Worm (Caenorhabditis elegans) whole organism, mixed stage, embryonic: ENCODE data around the gene mks-3.

ENCODE experiments used
- M03D4.4 ChIP-seq: sonication (generic microtip); optimal IDR thresholded peaks from 2 replicates; lab custom pipeline; 2017; ENCODE audit warnings: mild to moderate bottlenecking, missing genetic modification characterization, missing compliant biosample characterization
- bed-3 ChIP-seq: fragments of 200-800 bp; sonication (Bioruptor generic); optimal IDR thresholded peaks from 3 replicates; lab custom pipeline; 2018; ENCODE audit warnings: mild to moderate bottlenecking, missing genetic modification characterization, moderate library complexity, missing compliant biosample characterization
- blmp-1 ChIP-seq: fragments of 150-350 bp; optimal IDR thresholded peaks from 2 replicates; lab custom pipeline; 2014; ENCODE audit warnings: missing biosample characterization, missing genetic modification characterization
- ceh-39 ChIP-seq: fragments of 150-350 bp; optimal IDR thresholded peaks from 2 replicates; lab custom pipeline; 2014; ENCODE audit warnings: missing biosample characterization, missing genetic modification characterization
- ceh-43 ChIP-seq: fragments of 200-800 bp; sonication (Bioruptor generic); optimal IDR thresholded peaks from 2 replicates; lab custom pipeline; 2018; ENCODE audit warnings: mild to moderate bottlenecking, missing genetic modification characterization, moderate library complexity, missing compliant biosample characterization
- ceh-83 ChIP-seq: fragments of 200-800 bp; sonication (Bioruptor generic); optimal IDR thresholded peaks from 2 replicates; lab custom pipeline; 2018; ENCODE audit warnings: mild to moderate bottlenecking, missing genetic modification characterization, missing compliant biosample characterization
- ces-1 ChIP-seq: fragments of 150-350 bp; optimal IDR thresholded peaks from 2 replicates; lab custom pipeline; 2014; ENCODE audit warnings: missing biosample characterization, missing genetic modification reagents, missing genetic modification characterization
- cnd-1 ChIP-seq: fragments of 200-800 bp; sonication (Bioruptor generic); optimal IDR thresholded peaks from 2 replicates; lab custom pipeline; 2018; ENCODE audit warnings: mild to moderate bottlenecking, missing genetic modification characterization, missing compliant biosample characterization
- drap-1 ChIP-seq: fragments of 200-800 bp; sonication (Bioruptor generic); optimal IDR thresholded peaks from 3 replicates; lab custom pipeline; 2018; ENCODE audit warnings: mild to moderate bottlenecking, missing genetic modification characterization, missing compliant biosample characterization
- elt-1 ChIP-seq: sonication (generic microtip); optimal IDR thresholded peaks from 2 replicates; lab custom pipeline; 2017; ENCODE audit warnings: missing genetic modification characterization, mild to moderate bottlenecking, missing compliant biosample characterization, antibody characterized with exemption, moderate library complexity, borderline replicate concordance; ENCODE audit not compliant: insufficient read depth
- elt-3 ChIP-seq: fragments of 150-350 bp; optimal IDR thresholded peaks from 2 replicates; lab custom pipeline; 2014; ENCODE audit warnings: missing biosample characterization, missing genetic modification characterization
- flh-1 ChIP-seq: fragments of 200-800 bp; sonication (Bioruptor generic); optimal IDR thresholded peaks from 2 replicates; lab custom pipeline; 2018; ENCODE audit warnings: mild to moderate bottlenecking, missing genetic modification characterization, moderate library complexity, missing compliant biosample characterization
- ham-2 ChIP-seq: fragments of 200-800 bp; sonication (Bioruptor generic); optimal IDR thresholded peaks from 2 replicates; lab custom pipeline; 2018; ENCODE audit warnings: mild to moderate bottlenecking, missing genetic modification characterization, missing compliant biosample characterization
- lin-13 ChIP-seq: fragments of 150-350 bp; optimal IDR thresholded peaks from 2 replicates; lab custom pipeline; 2014; ENCODE audit warnings: missing biosample characterization, missing genetic modification characterization
- lin-32 ChIP-seq: fragments of 200-800 bp; sonication (Bioruptor generic); optimal IDR thresholded peaks from 2 replicates; lab custom pipeline; 2018; ENCODE audit warnings: mild to moderate bottlenecking, missing genetic modification characterization, missing compliant biosample characterization
- mab-5 ChIP-seq: fragments of 150-350 bp; optimal IDR thresholded peaks from 2 replicates; lab custom pipeline; 2014; ENCODE audit warnings: missing biosample characterization, missing genetic modification characterization
- mep-1 ChIP-seq: fragments of 150-350 bp; optimal IDR thresholded peaks from 2 replicates; lab custom pipeline; 2017; ENCODE audit warnings: missing biosample characterization, missing genetic modification reagents, missing genetic modification characterization, inconsistent platforms
- mls-2 ChIP-seq: sonication (generic microtip); optimal IDR thresholded peaks from 2 replicates; lab custom pipeline; 2016; ENCODE audit warnings: mild to moderate bottlenecking, missing genetic modification characterization, moderate library complexity, missing compliant biosample characterization
- nhr-2 ChIP-seq: fragments of 150-350 bp; optimal IDR thresholded peaks from 2 replicates; lab custom pipeline; 2014; ENCODE audit warnings: missing biosample characterization, missing genetic modification characterization
- nhr-237 ChIP-seq: fragments of 150-350 bp; optimal IDR thresholded peaks from 2 replicates; lab custom pipeline; 2014; ENCODE audit warnings: missing biosample characterization, missing genetic modification characterization
- nhr-76 ChIP-seq: sonication (generic microtip); optimal IDR thresholded peaks from 2 replicates; lab custom pipeline; 2017; ENCODE audit warnings: missing biosample characterization, missing genetic modification characterization
- pha-4 ChIP-seq: fragments of 150-350 bp; optimal IDR thresholded peaks from 2 replicates; lab custom pipeline; 2018; ENCODE audit warnings: missing biosample characterization, missing genetic modification reagents, missing genetic modification characterization
- snpc-4 ChIP-seq: fragments of 150-350 bp; optimal IDR thresholded peaks from 2 replicates; lab custom pipeline; 2014; ENCODE audit warnings: missing biosample characterization, missing genetic modification characterization
- sptf-1 ChIP-seq: sonication (generic microtip); optimal IDR thresholded peaks from 2 replicates; lab custom pipeline; 2017; ENCODE audit warnings: mild to moderate bottlenecking, missing genetic modification characterization, moderate library complexity, missing compliant biosample characterization
- tbx-8 ChIP-seq: fragments of 200-800 bp; sonication (Bioruptor generic); optimal IDR thresholded peaks from 2 replicates; lab custom pipeline; 2018; ENCODE audit warnings: mild to moderate bottlenecking, missing genetic modification characterization, moderate library complexity, missing compliant biosample characterization
- unc-120 ChIP-seq: sonication (generic microtip); optimal IDR thresholded peaks from 2 replicates; lab custom pipeline; 2017; ENCODE audit warnings: missing genetic modification characterization, missing compliant biosample characterization; ENCODE audit not compliant: poor library complexity, severe bottlenecking
- unc-39 ChIP-seq: fragments of 150-350 bp; optimal IDR thresholded peaks from 2 replicates; lab custom pipeline; 2014; ENCODE audit warnings: missing biosample characterization, missing genetic modification characterization
- unc-62 ChIP-seq: fragments of 150-350 bp; optimal IDR thresholded peaks from 2 replicates; lab custom pipeline; 2014; ENCODE audit warnings: missing biosample characterization, missing genetic modification reagents, missing genetic modification characterization
- zip-8 ChIP-seq: fragments of 150-350 bp; optimal IDR thresholded peaks from 2 replicates; lab custom pipeline; 2014; ENCODE audit warnings: missing biosample characterization, missing genetic modification characterization
- ztf-11 ChIP-seq: fragments of 150-350 bp; optimal IDR thresholded peaks from 2 replicates; lab custom pipeline; 2014; ENCODE audit warnings: missing biosample characterization, missing genetic modification characterization

The mks-3 gene

ce11 chrII:7594812-7595211 lies 11.4 kb upstream of the mks-3 start, which contains the start of gene syd-1:
Gene syd-1, minus strand, starts transcription at chrII:7594912.
- TF ChIP-seq lin-13 (no peak), flh-1 (GFP tag; lab: Kevin White, UChicago) (no peak), drap-1 (GFP tag; lab: Kevin White, UChicago) (no peak), blmp-1 (no peak), ceh-43 (no peak), unc-39 (tag; lab: Kevin White, UChicago) (no peak), mep-1 (tag; lab: Kevin White, UChicago) (no peak), pha-4 (tag; lab: Kevin White, UChicago) (no peak)

DNA sequence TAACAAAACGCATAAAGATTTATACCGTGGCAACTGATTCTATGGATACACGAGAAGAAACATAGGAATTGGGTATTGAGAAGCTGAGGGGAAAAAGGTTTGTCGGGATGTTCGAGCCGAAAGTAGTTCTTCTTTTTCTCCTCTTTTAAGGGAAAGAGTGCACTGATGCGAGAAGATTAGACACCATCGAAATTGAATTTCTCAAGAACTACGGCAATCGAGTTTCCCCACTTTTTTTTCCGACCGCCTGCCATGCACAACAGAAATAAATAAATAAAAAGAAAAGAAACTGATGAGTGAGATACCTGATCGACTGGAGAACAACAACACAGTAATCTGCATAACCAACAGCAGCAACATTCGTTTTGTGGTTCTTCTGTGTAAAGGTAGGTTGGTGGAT lies 10.8 kb upstream of the mks-3 start:
- TF ChIP-seq blmp-1 = no peak
- TF ChIP-seq ceh-43 = no peak
- TF ChIP-seq unc-62 (GFP tag; lab: Kevin White, UChicago) = no peak
- TF ChIP-seq ces-1 = peak; percentile 84

DNA sequence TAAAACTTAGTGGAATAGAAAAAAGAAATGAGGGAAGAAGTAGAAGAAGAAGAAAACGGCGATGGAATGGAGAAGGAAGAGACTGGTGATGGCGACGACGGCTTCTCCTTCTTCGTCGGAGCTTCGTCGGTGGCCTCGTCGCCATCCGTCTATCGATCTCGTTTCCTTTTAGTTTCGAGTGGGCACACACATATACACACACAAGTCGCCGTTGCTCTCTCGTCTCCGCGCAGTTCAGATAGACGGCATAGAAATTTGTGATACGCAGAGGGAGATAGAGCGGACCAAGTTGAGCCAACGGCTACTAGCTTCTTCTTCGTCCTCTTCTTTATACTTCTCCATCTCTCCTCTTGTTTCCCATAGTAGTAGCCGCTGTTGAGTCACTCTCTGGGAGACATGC lies 9.8 kb upstream of the mks-3 start:
- TF ChIP-seq ceh-39 (tag; lab: Kevin White, UChicago) = no peak
- no peak for TF ChIP-seq lin-32 (GFP tag; lab: Kevin White, UChicago)
- TF ChIP-seq elt-3 (tag; lab: Kevin White, UChicago) = no peak
- peak; percentile 30 for TF ChIP-seq sptf-1 (tag; lab: Kevin White, UChicago)
- TF ChIP-seq mls-2 (tag; lab: Kevin White, UChicago) = peak; percentile 61
- no peak for TF ChIP-seq ceh-83
- no peak for TF ChIP-seq nhr-2
- no peak for TF ChIP-seq ham-2 (GFP tag; lab: Kevin White, UChicago)
- TF ChIP-seq ces-1 = peak; percentile 18
- peak; percentile 21 for TF ChIP-seq mep-1 (tag; lab: Kevin White, UChicago)
- peak; percentile 21 for TF ChIP-seq drap-1 (GFP tag; lab: Kevin White, UChicago)
- no peak for TF ChIP-seq nhr-237 (tag; lab: Kevin White, UChicago)

DNA sequence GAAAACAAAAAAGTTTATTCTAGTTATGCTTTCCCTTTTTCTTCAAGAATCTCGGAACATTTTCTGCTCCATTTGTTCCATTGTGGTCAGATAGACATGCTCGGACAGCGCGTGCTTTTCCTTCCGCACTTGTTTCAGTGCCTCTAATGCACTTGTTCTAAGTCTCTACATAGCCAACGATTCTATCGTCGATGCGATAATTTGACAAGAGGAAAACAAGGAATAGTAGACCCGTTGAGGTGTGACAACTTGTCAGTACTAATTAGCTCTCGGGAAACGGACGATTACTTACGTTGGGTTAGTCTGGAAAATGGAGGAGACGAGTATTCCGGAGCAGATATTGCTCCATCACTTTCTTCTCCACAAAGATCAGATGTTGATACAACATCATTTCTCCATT lies 4.8 kb upstream of the mks-3 start:
- no peak for TF ChIP-seq ceh-43
- TF ChIP-seq ces-1 = peak; percentile 26

DNA sequence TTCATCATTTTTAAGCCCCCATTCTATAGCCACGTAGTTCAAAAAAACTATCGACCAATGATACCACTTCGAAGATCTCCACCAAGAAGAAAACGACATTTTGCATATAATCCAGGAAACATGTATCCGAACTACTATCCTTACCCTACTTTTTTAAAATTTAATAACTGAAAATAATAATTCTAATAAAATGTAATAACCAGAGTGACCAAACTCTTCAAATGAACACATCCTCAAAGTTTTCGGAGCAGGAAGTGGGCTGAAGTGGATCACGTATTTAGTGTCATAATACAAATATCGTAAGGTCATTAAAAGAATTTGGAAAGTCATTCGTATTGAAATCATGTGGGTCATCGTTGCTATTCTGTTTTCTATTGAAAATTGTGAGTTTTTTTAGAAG lies 6.0 kb downstream of the mks-3 start, which contains the start of gene F35D2.6:
F35D2.6 (plus strand) TSS at position 301 of the 400 bp plus-strand sequence.
- TF ChIP-seq ham-2 (GFP tag; lab: Kevin White, UChicago) (no peak), ceh-43 (no peak), blmp-1 (no peak), ceh-83 (no peak), unc-62 (GFP tag; lab: Kevin White, UChicago) (no peak), zip-8 (tag; lab: Kevin White, UChicago) (no peak), unc-39 (tag; lab: Kevin White, UChicago) (no peak), elt-1 (tag; lab: Kevin White, UChicago) (no peak), mab-5 (tag; lab: Kevin White, UChicago) (no peak)

DNA sequence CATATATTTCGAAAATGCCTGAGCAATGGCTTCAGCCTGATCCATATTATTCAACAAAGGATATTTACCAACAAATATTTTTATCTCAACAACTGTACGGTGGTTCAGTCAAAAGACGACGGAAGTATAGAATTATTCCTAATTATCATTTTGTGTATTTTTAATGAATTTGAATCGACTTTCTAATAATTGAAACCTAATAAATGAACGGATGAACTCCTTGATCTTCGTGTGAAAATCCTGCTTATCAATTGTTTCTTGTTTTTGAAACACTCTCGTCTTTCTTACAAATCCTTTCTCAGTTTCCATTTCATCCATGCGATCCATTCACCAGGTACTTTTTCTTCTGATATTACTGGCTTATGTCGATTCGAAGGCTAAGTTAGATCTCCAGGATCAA lies 7.8 kb downstream of the mks-3 start, which contains the start of gene F35D2.1:
F35D2.1 (plus strand) TSS at position 301 of the 400 bp plus-strand sequence.
- TF ChIP-seq snpc-4 (no peak), elt-1 (tag; lab: Kevin White, UChicago) (no peak), unc-120 (tag; lab: Kevin White, UChicago) (no peak)

DNA sequence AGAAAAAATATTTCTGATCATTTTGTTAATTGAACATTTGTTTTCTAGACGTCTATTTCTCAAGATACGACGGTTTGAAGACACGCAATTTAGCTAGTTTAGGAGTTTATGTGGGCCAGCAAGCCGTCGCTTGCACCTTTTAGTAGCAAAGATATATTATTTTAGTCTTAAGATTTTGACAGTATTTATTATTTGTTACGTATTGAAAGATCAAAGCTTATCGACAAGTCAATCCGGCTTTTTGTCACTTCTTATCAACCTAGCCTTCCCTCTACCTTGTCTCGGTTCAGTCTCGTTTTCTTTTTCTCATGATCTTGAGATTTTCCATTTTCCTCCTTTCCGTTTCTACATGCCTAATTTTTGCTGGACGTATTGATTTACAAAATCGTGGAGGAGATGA lies 9.3 kb downstream of the mks-3 start, which contains the start of gene F35D2.2:
F35D2.2 (plus strand) TSS at position 301 of the 400 bp plus-strand sequence.
- TF ChIP-seq tbx-8 (GFP tag; lab: Kevin White, UChicago) (no peak), unc-120 (tag; lab: Kevin White, UChicago) (no peak), mls-2 (tag; lab: Kevin White, UChicago) (no peak), ztf-11 (tag; lab: Kevin White, UChicago) (no peak), drap-1 (GFP tag; lab: Kevin White, UChicago) (no peak), cnd-1 (tag; lab: Kevin White, UChicago) (no peak), M03D4.4 (tag; lab: Kevin White, UChicago) (no peak), nhr-76 (tag; lab: Kevin White, UChicago) (no peak), snpc-4 (no peak), ceh-39 (tag; lab: Kevin White, UChicago) (no peak), unc-39 (tag; lab: Kevin White, UChicago) (no peak), bed-3 (no peak)
